Worm (Caenorhabditis elegans) whole organism, young adult: ENCODE results near the gene ppm-1.A.

ENCODE experiments used
- B0336.3 ChIP-seq: fragments of 200-800 bp; sonication (Bioruptor generic); IDR thresholded peaks from 2 replicates; pipeline ENCODE4 v1.3.6; 2022; ENCODE audit warnings: missing genetic modification characterization, missing compliant biosample characterization
- C17E4.6 ChIP-seq: fragments of 200-800 bp; sonication (Bioruptor generic); IDR thresholded peaks from 2 replicates; pipeline ENCODE4 v1.3.6; 2022; ENCODE audit warnings: missing genetic modification reagents, missing genetic modification characterization, missing compliant biosample characterization
- F37B4.10 ChIP-seq: fragments of 200-800 bp; sonication (Bioruptor generic); IDR thresholded peaks from 2 replicates; pipeline ENCODE4 v1.3.6; 2022; ENCODE audit warnings: missing genetic modification characterization, missing compliant biosample characterization
- F49E8.2 ChIP-seq: sonication (generic microtip); optimal IDR thresholded peaks from 3 replicates; lab custom pipeline; 2017; ENCODE audit warnings: missing genetic modification characterization, mild to moderate bottlenecking, missing compliant biosample characterization, antibody characterized with exemption, moderate library complexity; ENCODE audit not compliant: insufficient read depth
- F52B5.7 ChIP-seq: sonication (generic microtip); optimal IDR thresholded peaks from 2 replicates; lab custom pipeline; 2016; ENCODE audit warnings: mild to moderate bottlenecking, missing genetic modification characterization, missing compliant biosample characterization
- F55B11.4 ChIP-seq: sonication (generic microtip); optimal IDR thresholded peaks from 2 replicates; lab custom pipeline; 2016; ENCODE audit warnings: missing compliant biosample characterization, missing genetic modification characterization, borderline replicate concordance; ENCODE audit not compliant: insufficient read depth
- T07F8.4 ChIP-seq: sonication (generic microtip); optimal IDR thresholded peaks from 2 replicates; lab custom pipeline; 2016; ENCODE audit warnings: mild to moderate bottlenecking, missing genetic modification characterization, moderate library complexity, missing compliant biosample characterization
- T26A5.8 ChIP-seq: sonication (generic microtip); optimal IDR thresholded peaks from 2 replicates; lab custom pipeline; 2016; ENCODE audit warnings: missing genetic modification characterization, missing compliant biosample characterization
- Y53G8AR.9 ChIP-seq: fragments of 200-800 bp; sonication (Bioruptor generic); conservative IDR thresholded peaks from 2 replicates; pipeline ENCODE4 v1.3.6; 2022; ENCODE audit warnings: missing genetic modification reagents, missing genetic modification characterization, missing compliant biosample characterization
- akir-1 ChIP-seq: fragments of 200-800 bp; sonication (Bioruptor generic); optimal IDR thresholded peaks from 2 replicates; lab custom pipeline; 2018; ENCODE audit warnings: mild to moderate bottlenecking, missing genetic modification characterization, moderate library complexity, missing compliant biosample characterization
- ama-1 ChIP-seq, 3 experiments: fragments of 150-350 bp in 1 of 3; sonication (generic microtip) in 2 of 3; optimal IDR thresholded peaks; 2 replicates each; lab custom pipeline; 2014 to 2018; ENCODE audit warnings: missing biosample characterization in 2 of 3, missing genetic modification characterization in 2 of 3, missing genetic modification reagents in 2 of 3
- athp-1 ChIP-seq: sonication (generic microtip); optimal IDR thresholded peaks from 2 replicates; lab custom pipeline; 2017; ENCODE audit warnings: mild to moderate bottlenecking, missing genetic modification characterization, missing compliant biosample characterization
- attf-6 ChIP-seq: fragments of 200-800 bp; sonication (Bioruptor generic); IDR thresholded peaks from 2 replicates; pipeline ENCODE4 v1.3.6; 2022; ENCODE audit warnings: missing genetic modification reagents, missing genetic modification characterization, missing compliant biosample characterization
- ccch-3 ChIP-seq: fragments of 200-800 bp; sonication (Bioruptor generic); optimal IDR thresholded peaks from 2 replicates; lab custom pipeline; 2018; ENCODE audit warnings: mild to moderate bottlenecking, missing genetic modification characterization, missing compliant biosample characterization
- cebp-1 ChIP-seq, 2 experiments: fragments of 200-800 bp in 1 of 2; sonication (Bioruptor generic) in 1 of 2; sonication (generic microtip) in 1 of 2; IDR thresholded peaks in 1 of 2; optimal IDR thresholded peaks in 1 of 2; 2 replicates each; pipeline versions ENCODE4 v1.3.6 to Lab custom; 2017 to 2022; ENCODE audit warnings: missing compliant biosample characterization in 2 of 2, missing genetic modification characterization in 2 of 2, mild to moderate bottlenecking in 1 of 2, missing genetic modification reagents in 1 of 2, moderate library complexity in 1 of 2
- ceh-27 ChIP-seq: fragments of 200-800 bp; sonication (Bioruptor generic); optimal IDR thresholded peaks from 2 replicates; lab custom pipeline; 2018; ENCODE audit warnings: mild to moderate bottlenecking, missing genetic modification characterization, moderate library complexity, missing compliant biosample characterization
- ceh-40 ChIP-seq: fragments of 200-800 bp; sonication (Bioruptor generic); IDR thresholded peaks from 2 replicates; pipeline ENCODE4 v1.3.6; 2022; ENCODE audit warnings: missing genetic modification characterization, missing compliant biosample characterization
- ceh-58 ChIP-seq: fragments of 200-800 bp; sonication (Bioruptor generic); IDR thresholded peaks from 2 replicates; pipeline ENCODE4 v1.3.6; 2022; ENCODE audit warnings: missing genetic modification characterization, missing compliant biosample characterization
- ceh-79 ChIP-seq: sonication (generic microtip); optimal IDR thresholded peaks from 2 replicates; lab custom pipeline; 2017; ENCODE audit warnings: mild to moderate bottlenecking, missing genetic modification characterization, missing compliant biosample characterization
- chd-7 ChIP-seq: sonication (generic microtip); optimal IDR thresholded peaks from 2 replicates; lab custom pipeline; 2016; ENCODE audit warnings: mild to moderate bottlenecking, missing genetic modification characterization, moderate library complexity, missing compliant biosample characterization
- die-1 ChIP-seq: sonication (generic microtip); optimal IDR thresholded peaks from 2 replicates; lab custom pipeline; 2016; ENCODE audit warnings: missing genotype, mild to moderate bottlenecking, missing genetic modification characterization, missing compliant biosample characterization
- dpff-1 ChIP-seq: sonication (generic microtip); optimal IDR thresholded peaks from 2 replicates; lab custom pipeline; 2017; ENCODE audit warnings: mild to moderate bottlenecking, missing genetic modification characterization, missing compliant biosample characterization
- dpl-1 ChIP-seq: fragments of 150-350 bp; optimal IDR thresholded peaks from 2 replicates; lab custom pipeline; 2014; ENCODE audit warnings: missing biosample characterization, missing genetic modification reagents, missing genetic modification characterization
- fkh-3 ChIP-seq: sonication (generic microtip); optimal IDR thresholded peaks from 2 replicates; lab custom pipeline; 2016; ENCODE audit warnings: mild to moderate bottlenecking, missing genetic modification characterization, missing compliant biosample characterization
- gei-17 ChIP-seq: fragments of 200-800 bp; sonication (Bioruptor generic); optimal IDR thresholded peaks from 2 replicates; lab custom pipeline; 2018; ENCODE audit warnings: mild to moderate bottlenecking, missing genetic modification characterization, missing compliant biosample characterization
- him-1 ChIP-seq: sonication (generic microtip); optimal IDR thresholded peaks from 2 replicates; lab custom pipeline; 2016; ENCODE audit warnings: missing genotype, missing genetic modification reagents, missing genetic modification characterization, missing compliant biosample characterization
- hlh-12 ChIP-seq: sonication (generic microtip); optimal IDR thresholded peaks from 2 replicates; lab custom pipeline; 2016; ENCODE audit warnings: missing genetic modification characterization, missing compliant biosample characterization
- hmg-20 ChIP-seq: fragments of 200-800 bp; sonication (Bioruptor generic); IDR thresholded peaks from 2 replicates; pipeline ENCODE4 v1.3.6; 2022; ENCODE audit warnings: missing genetic modification reagents, missing genetic modification characterization, missing compliant biosample characterization
- hrde-1 ChIP-seq: sonication (generic microtip); optimal IDR thresholded peaks from 2 replicates; lab custom pipeline; 2016; ENCODE audit warnings: missing genetic modification characterization, mild to moderate bottlenecking, missing compliant biosample characterization, moderate library complexity, missing genotype, missing genetic modification reagents, borderline replicate concordance
- lag-1 ChIP-seq: fragments of 200-800 bp; sonication (Bioruptor generic); IDR thresholded peaks from 2 replicates; pipeline ENCODE4 v1.3.6; 2022; ENCODE audit warnings: missing genetic modification reagents, missing genetic modification characterization, missing compliant biosample characterization
- let-526 ChIP-seq: fragments of 200-800 bp; sonication (Bioruptor generic); IDR thresholded peaks from 2 replicates; pipeline ENCODE4 v1.3.6; 2022; ENCODE audit warnings: missing genetic modification reagents, missing genetic modification characterization, missing compliant biosample characterization
- let-607 ChIP-seq, 2 experiments: fragments of 200-800 bp in 1 of 2; sonication (Bioruptor generic) in 1 of 2; sonication (generic microtip) in 1 of 2; optimal IDR thresholded peaks; 2 replicates each; lab custom pipeline; 2016 to 2018; ENCODE audit warnings: mild to moderate bottlenecking in 2 of 2, missing compliant biosample characterization in 2 of 2, missing genetic modification characterization in 2 of 2, moderate library complexity in 2 of 2, missing genotype in 1 of 2
- lin-35 ChIP-seq, 3 experiments: fragments of 150-350 bp in 2 of 3; sonication (generic microtip) in 1 of 3; optimal IDR thresholded peaks; 2 replicates each; lab custom pipeline; 2014 to 2018; ENCODE audit warnings: missing biosample characterization in 3 of 3, missing genetic modification characterization in 3 of 3, missing genetic modification reagents in 3 of 3
- lin-40 ChIP-seq: sonication (generic microtip); optimal IDR thresholded peaks from 2 replicates; lab custom pipeline; 2016; ENCODE audit warnings: missing genetic modification characterization, mild to moderate bottlenecking, missing compliant biosample characterization, missing genotype, missing genetic modification reagents
- lsy-27 ChIP-seq: sonication (generic microtip); optimal IDR thresholded peaks from 2 replicates; lab custom pipeline; 2017; ENCODE audit warnings: missing genetic modification characterization, mild to moderate bottlenecking, missing compliant biosample characterization, antibody characterized with exemption, missing genotype, borderline replicate concordance; ENCODE audit not compliant: insufficient read depth
- madf-10 ChIP-seq: sonication (generic microtip); optimal IDR thresholded peaks from 2 replicates; lab custom pipeline; 2016; ENCODE audit warnings: mild to moderate bottlenecking, missing genetic modification characterization, missing compliant biosample characterization
- madf-3 ChIP-seq: fragments of 200-800 bp; sonication (Bioruptor generic); IDR thresholded peaks from 2 replicates; pipeline ENCODE4 v1.3.6; 2022; ENCODE audit warnings: missing genetic modification reagents, missing genetic modification characterization, missing compliant biosample characterization
- madf-6 ChIP-seq: fragments of 200-800 bp; sonication (Bioruptor generic); IDR thresholded peaks from 2 replicates; pipeline ENCODE4 v1.3.6; 2022; ENCODE audit warnings: missing genetic modification reagents, missing genetic modification characterization, missing compliant biosample characterization
- mcd-1 ChIP-seq: fragments of 200-800 bp; sonication (Bioruptor generic); IDR thresholded peaks from 2 replicates; pipeline ENCODE4 v1.3.6; 2022; ENCODE audit warnings: missing genetic modification reagents, missing genetic modification characterization, missing compliant biosample characterization
- nhr-179 ChIP-seq: sonication (generic microtip); optimal IDR thresholded peaks from 2 replicates; lab custom pipeline; 2016; ENCODE audit warnings: mild to moderate bottlenecking, missing genetic modification characterization, missing compliant biosample characterization
- nhr-27 ChIP-seq: fragments of 200-800 bp; sonication (Bioruptor generic); optimal IDR thresholded peaks from 2 replicates; lab custom pipeline; 2018; ENCODE audit warnings: mild to moderate bottlenecking, missing genetic modification characterization, moderate library complexity, missing compliant biosample characterization
- pbrm-1 ChIP-seq: fragments of 200-800 bp; sonication (Bioruptor generic); IDR thresholded peaks from 2 replicates; pipeline ENCODE4 v1.3.6; 2022; ENCODE audit warnings: missing genetic modification reagents, missing genetic modification characterization, missing compliant biosample characterization
- pha-4 ChIP-seq: fragments of 150-350 bp; sonication (generic microtip); optimal IDR thresholded peaks from 2 replicates; lab custom pipeline; 2014; ENCODE audit warnings: missing biosample characterization, missing genetic modification reagents, missing genetic modification characterization
- rec-8 ChIP-seq, 2 experiments: sonication (generic microtip); optimal IDR thresholded peaks; 2 replicates each; lab custom pipeline; 2016; ENCODE audit warnings: mild to moderate bottlenecking in 2 of 2, missing genetic modification characterization in 2 of 2, missing genetic modification reagents in 2 of 2, missing genotype in 2 of 2, missing biosample characterization in 1 of 2, missing compliant biosample characterization in 1 of 2, moderate library complexity in 1 of 2
- rpc-1 ChIP-seq, 2 experiments: fragments of 150-350 bp in 1 of 2; sonication (generic microtip) in 1 of 2; optimal IDR thresholded peaks; 2 replicates each; lab custom pipeline; 2014 to 2018; ENCODE audit warnings: missing biosample characterization in 1 of 2, missing genetic modification characterization in 1 of 2, missing genetic modification reagents in 1 of 2, missing genotype in 1 of 2
- sdz-38 ChIP-seq: sonication (generic microtip); optimal IDR thresholded peaks from 2 replicates; lab custom pipeline; 2016; ENCODE audit warnings: missing genotype, missing genetic modification characterization, missing compliant biosample characterization
- sea-2 ChIP-seq: fragments of 200-800 bp; sonication (Bioruptor generic); IDR thresholded peaks from 2 replicates; pipeline ENCODE4 v1.3.6; 2022; ENCODE audit warnings: missing genetic modification characterization, missing compliant biosample characterization

The ppm-1.A gene

ce11 chrV:10536808-10537207 lies 620 bp upstream of the ppm-1.A start (continued):
- TF ChIP-seq madf-10 (tag; lab: Kevin White, UChicago) (peak; percentile 63), C17E4.6 (GFP tag; lab: Robert Waterston, UW) (no peak), ceh-79 (tag; lab: Kevin White, UChicago) (no peak), rpc-1 (optimal IDR thresholded peaks at IDR 0.05; lab: Kevin White, UChicago) (no peak), rpc-1 (tag; optimal IDR thresholded peaks at IDR 0.05; lab: Kevin White, UChicago) (no peak), F37B4.10 (no peak), rec-8 (tag; optimal IDR thresholded peaks at IDR 0.05; lab: Kevin White, UChicago) (no peak), let-607 (tag; optimal IDR thresholded peaks at IDR 0.05; lab: Kevin White, UChicago) (peak; percentile 52 to 74), akir-1 (GFP tag; lab: Kevin White, UChicago) (no peak), ceh-40 (GFP tag; lab: Robert Waterston, UW) (no peak), ccch-3 (GFP tag; lab: Kevin White, UChicago) (no peak), chd-7 (tag; lab: Kevin White, UChicago) (peak; percentile 48), lsy-27 (no peak), let-526 (GFP tag; lab: Robert Waterston, UW) (0 out of 2 replicates have a peak, but pooled peaks have one; percentile 65), mcd-1 (GFP tag; lab: Robert Waterston, UW) (peak; percentile 82), madf-6 (GFP tag; lab: Robert Waterston, UW) (0 out of 2 replicates have a peak, but pooled peaks have one; percentile 52), lin-40 (peak; percentile 89), hlh-12 (tag; lab: Kevin White, UChicago) (no peak), lag-1 (GFP tag; lab: Robert Waterston, UW) (no peak), F52B5.7 (tag; lab: Kevin White, UChicago) (no peak), nhr-179 (tag; lab: Kevin White, UChicago) (no peak), sdz-38 (tag; lab: Kevin White, UChicago) (no peak), T26A5.8 (tag; lab: Kevin White, UChicago) (no peak), hmg-20 (GFP tag; lab: Robert Waterston, UW) (peak; percentile 86; the same call in 1 of the 2 replicates), cebp-1 (GFP tag; IDR thresholded peaks at IDR 0.05; lab: Robert Waterston, UW) (0 out of 2 replicates have a peak, but pooled peaks have one; percentile 46), cebp-1 (tag; optimal IDR thresholded peaks at IDR 0.05; lab: Kevin White, UChicago) (peak; percentile 90), nhr-27 (tag; lab: Kevin White, UChicago) (no peak), B0336.3 (GFP tag; lab: Robert Waterston, UW) (peak; percentile 42; the same call in 1 of the 2 replicates), pbrm-1 (GFP tag; lab: Robert Waterston, UW) (peak; percentile 88), attf-6 (no peak), die-1 (no peak), gei-17 (GFP tag; lab: Kevin White, UChicago) (no peak), hrde-1 (tag; lab: Kevin White, UChicago) (no peak), madf-3 (no peak), Y53G8AR.9 (GFP tag; lab: Robert Waterston, UW) (peak; percentile 81), dpl-1 (peak; percentile 69), sea-2 (no peak), ama-1 (optimal IDR thresholded peaks at IDR 0.05; lab: Kevin White, UChicago) (no peak), ama-1 (GFP tag; optimal IDR thresholded peaks at IDR 0.05; lab: Kevin White, UChicago) (no peak), him-1 (tag; lab: Kevin White, UChicago) (no peak), F49E8.2 (tag; lab: Kevin White, UChicago) (no peak), pha-4 (tag; lab: Kevin White, UChicago) (no peak), fkh-3 (tag; lab: Kevin White, UChicago) (no peak), ceh-27 (GFP tag; lab: Kevin White, UChicago) (peak; percentile 88), ceh-58 (no peak), T07F8.4 (no peak), athp-1 (peak; percentile 23), dpff-1 (tag; lab: Kevin White, UChicago) (no peak), F55B11.4 (no peak), lin-35 (GFP tag; optimal IDR thresholded peaks at IDR 0.05; lab: Kevin White, UChicago) (peak in 2 of 3 experiments; percentile 54 to 93)
